Worm (Caenorhabditis elegans): ENCODE measurements around the gene Y43F8B.25.

The Y43F8B.25 gene

DNA sequence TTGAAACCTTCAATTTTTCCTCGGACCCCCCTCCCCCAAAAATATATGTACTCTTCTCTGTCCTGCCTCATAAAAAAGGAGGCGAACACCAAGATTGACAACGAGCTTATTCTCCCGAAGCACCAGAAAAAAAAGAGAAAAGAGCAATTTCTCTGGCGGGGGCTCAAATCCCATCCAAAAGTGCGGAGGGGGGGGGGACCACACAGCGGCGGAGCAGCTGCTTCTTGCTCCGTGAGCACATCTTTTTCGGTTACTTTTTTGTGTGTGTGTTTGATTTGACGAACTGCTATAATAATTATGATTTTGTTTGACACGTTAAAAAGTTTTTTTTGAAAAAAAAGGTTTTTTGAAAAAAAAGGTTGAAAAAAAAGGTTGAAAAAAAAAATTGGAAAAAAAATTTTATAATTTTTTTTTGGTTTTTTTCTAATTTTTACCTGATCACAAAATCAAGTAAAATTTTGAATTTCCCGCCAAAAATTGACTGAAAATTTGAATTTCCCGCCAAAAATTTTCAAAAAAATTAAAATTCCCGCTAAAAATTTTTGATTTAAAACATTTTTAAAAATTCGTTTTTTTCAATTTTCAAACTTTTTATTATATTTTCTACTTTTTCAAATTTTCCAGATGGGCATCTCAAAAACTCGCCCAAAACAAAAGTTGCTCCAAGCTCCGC is 11.3 kb downstream of the Y43F8B.25 start, which contains the start of gene Y43F8B.10:
Gene Y43F8B.10 (plus strand): TSS at position 623 of the 673 bp plus-strand sequence.
- TF ChIP-seq R02D3.7 (tag; optimal IDR thresholded peaks at IDR 0.05) (no peak), sma-9 (GFP tag; optimal IDR thresholded peaks at IDR 0.05) (no peak), sma-9 (tag; optimal IDR thresholded peaks at IDR 0.05) (no peak), snpc-4 (tag; optimal IDR thresholded peaks at IDR 0.05) (no peak), lin-13 (GFP tag; optimal IDR thresholded peaks at IDR 0.05) (no peak), nhr-237 (tag; optimal IDR thresholded peaks at IDR 0.05) (no peak), sma-3 (GFP tag; optimal IDR thresholded peaks at IDR 0.05) (no peak), ama-1 (optimal IDR thresholded peaks at IDR 0.05) (no peak), nhr-25 (tag; optimal IDR thresholded peaks at IDR 0.05) (no peak), nhr-21 (tag; optimal IDR thresholded peaks at IDR 0.05) (no peak)

DNA sequence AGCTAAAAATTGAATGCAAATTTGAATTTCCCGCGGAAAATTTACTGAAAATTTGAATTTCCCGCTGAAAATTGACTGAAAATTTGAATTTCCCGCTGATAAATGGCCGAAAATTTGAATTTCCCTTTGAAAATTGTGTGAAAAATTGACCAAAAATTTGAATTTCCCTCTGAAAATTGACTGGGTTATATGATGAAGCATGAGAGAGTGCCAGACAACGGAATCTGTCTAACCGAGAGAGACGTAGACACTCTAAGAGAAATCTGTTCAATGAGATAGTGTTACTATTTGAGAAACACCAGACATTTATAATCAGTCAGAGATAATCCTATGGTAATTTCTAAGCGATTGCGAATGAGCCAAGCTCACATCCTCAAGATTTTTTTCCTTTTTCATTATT is 14.6 kb downstream of the Y43F8B.25 start:
- TF ChIP-seq fos-1 (tag; optimal IDR thresholded peaks at IDR 0.05): no peak
- TF ChIP-seq nhr-6 (tag; optimal IDR thresholded peaks at IDR 0.05): no peak
- no peak for TF ChIP-seq nhr-21 (tag; optimal IDR thresholded peaks at IDR 0.05)
- no peak for TF ChIP-seq dmd-4 (tag; optimal IDR thresholded peaks at IDR 0.05)
- TF ChIP-seq lin-13 (GFP tag; optimal IDR thresholded peaks at IDR 0.05): no peak
- TF ChIP-seq Y55F3AM.14 (GFP tag; optimal IDR thresholded peaks at IDR 0.05): no peak
- TF ChIP-seq C34F6.9 (tag; optimal IDR thresholded peaks at IDR 0.05): no peak
- no peak for TF ChIP-seq ztf-4 (tag; optimal IDR thresholded peaks at IDR 0.05)
- no peak for TF ChIP-seq ztf-1 (GFP tag; conservative IDR thresholded peaks at IDR 0.05)
- TF ChIP-seq ceh-82 (tag; optimal IDR thresholded peaks at IDR 0.05): no peak
- TF ChIP-seq nhr-129 (tag; optimal IDR thresholded peaks at IDR 0.05): no peak
- TF ChIP-seq gmeb-1 (tag; optimal IDR thresholded peaks at IDR 0.05): no peak
- no peak for TF ChIP-seq sem-4 (tag; optimal IDR thresholded peaks at IDR 0.05)
- TF ChIP-seq nhr-77 (tag; optimal IDR thresholded peaks at IDR 0.05): no peak
- TF ChIP-seq nhr-12 (tag; optimal IDR thresholded peaks at IDR 0.05): no peak
- no peak for TF ChIP-seq nhr-10 (tag; optimal IDR thresholded peaks at IDR 0.05)

DNA sequence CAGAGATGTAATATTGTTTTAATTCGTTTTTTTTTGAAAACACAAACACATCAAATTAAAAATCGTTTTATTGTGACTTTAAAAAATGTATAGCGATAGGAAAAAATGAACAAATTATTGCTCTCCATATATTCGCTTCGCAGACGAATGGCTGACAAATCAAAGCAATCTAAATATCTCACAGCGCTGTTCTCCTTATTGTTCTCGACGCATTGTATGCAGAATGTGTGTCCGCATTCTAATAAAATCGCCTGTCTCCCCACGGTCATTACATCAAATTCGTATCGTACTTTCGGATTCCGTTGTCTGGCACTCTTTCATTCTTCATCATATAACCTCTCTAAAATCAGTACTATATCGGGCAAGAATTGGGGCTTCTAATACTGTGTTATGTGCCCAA is 15.1 kb downstream of the Y43F8B.25 start, which contains the start of gene Y43F8B.9:
Gene Y43F8B.9 (plus strand): TSS at position 301 of the 400 bp plus-strand sequence.
- no peak for TF ChIP-seq lin-39 (tag; optimal IDR thresholded peaks at IDR 0.05)
- no peak for TF ChIP-seq gmeb-1 (tag; optimal IDR thresholded peaks at IDR 0.05)
- no peak for TF ChIP-seq dmd-4 (tag; optimal IDR thresholded peaks at IDR 0.05)

DNA sequence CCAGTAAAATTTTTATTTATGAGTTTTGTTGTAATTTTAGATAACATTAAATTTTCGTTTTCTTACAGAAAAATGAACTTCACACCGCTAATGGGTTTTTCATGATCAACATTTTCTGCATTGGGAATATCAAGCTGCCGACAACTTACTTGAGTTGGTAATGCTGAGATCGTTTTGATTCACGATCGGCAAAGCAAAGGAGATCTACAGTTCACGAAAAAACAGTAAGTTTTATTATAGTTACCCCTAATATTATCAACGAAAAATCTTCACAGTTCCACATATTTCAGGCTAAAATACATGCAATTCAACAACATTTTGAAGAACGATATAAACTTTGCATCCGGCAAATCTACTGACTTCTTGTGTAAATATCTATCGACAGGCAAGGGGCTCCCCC is 19.8 kb downstream of the Y43F8B.25 start, which contains the start of gene Y43F8B.22:
Gene Y43F8B.22 (plus strand): TSS at position 301 of the 400 bp plus-strand sequence.
- TF ChIP-seq nhr-6 (tag; optimal IDR thresholded peaks at IDR 0.05): no peak
- no peak for TF ChIP-seq dmd-4 (tag; optimal IDR thresholded peaks at IDR 0.05)
- TF ChIP-seq sma-3 (GFP tag; optimal IDR thresholded peaks at IDR 0.05): no peak
- TF ChIP-seq nhr-10 (tag; optimal IDR thresholded peaks at IDR 0.05): no peak
- no peak for TF ChIP-seq lin-13 (GFP tag; optimal IDR thresholded peaks at IDR 0.05)
- TF ChIP-seq lin-39 (tag; optimal IDR thresholded peaks at IDR 0.05): no peak
- no peak for TF ChIP-seq elt-3 (tag; optimal IDR thresholded peaks at IDR 0.05)
- no peak for TF ChIP-seq skn-1 (tag; optimal IDR thresholded peaks at IDR 0.05)
- TF ChIP-seq nhr-77 (tag; optimal IDR thresholded peaks at IDR 0.05): no peak
- TF ChIP-seq nhr-21 (tag; optimal IDR thresholded peaks at IDR 0.05): no peak
- no peak for TF ChIP-seq zag-1 (tag; optimal IDR thresholded peaks at IDR 0.05)
- no peak for TF ChIP-seq R02D3.7 (tag; optimal IDR thresholded peaks at IDR 0.05)
- TF ChIP-seq mab-5 (tag; optimal IDR thresholded peaks at IDR 0.05): no peak
- no peak for TF ChIP-seq mdl-1 (tag; optimal IDR thresholded peaks at IDR 0.05)

DNA sequence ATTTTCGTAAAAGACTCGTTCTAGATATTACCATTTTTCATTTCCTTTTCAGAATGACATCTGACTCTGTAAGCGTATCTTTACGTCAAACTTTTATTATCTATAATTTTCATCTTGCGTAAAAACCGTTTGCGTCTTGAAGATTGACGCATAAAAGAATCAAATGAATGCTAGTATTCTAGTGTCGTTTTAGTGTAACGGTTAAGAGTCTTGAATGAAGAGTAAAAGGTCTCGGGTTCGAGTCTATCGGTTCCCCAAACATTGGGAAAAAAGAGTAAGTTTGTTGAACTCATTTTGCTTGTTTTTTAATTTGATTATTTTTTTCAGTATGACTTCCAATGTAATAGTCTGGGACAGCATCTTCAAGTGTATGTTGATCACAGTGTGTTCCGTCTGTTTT is 21.8 kb downstream of the Y43F8B.25 start, which contains the start of gene Y43F8B.17:
Gene Y43F8B.17 (plus strand): TSS at position 215 of the 400 bp plus-strand sequence.
- TF ChIP-seq nhr-10 (tag; optimal IDR thresholded peaks at IDR 0.05) (no peak), nhr-12 (tag; optimal IDR thresholded peaks at IDR 0.05) (no peak), nhr-11 (tag; optimal IDR thresholded peaks at IDR 0.05) (no peak), elt-1 (tag; optimal IDR thresholded peaks at IDR 0.05) (no peak), nhr-237 (tag; optimal IDR thresholded peaks at IDR 0.05) (no peak), unc-39 (tag; optimal IDR thresholded peaks at IDR 0.05) (no peak), C34F6.9 (tag; optimal IDR thresholded peaks at IDR 0.05) (no peak), dmd-4 (tag; optimal IDR thresholded peaks at IDR 0.05) (no peak), nhr-21 (tag; optimal IDR thresholded peaks at IDR 0.05) (no peak), nhr-77 (tag; optimal IDR thresholded peaks at IDR 0.05) (no peak), ama-1 (optimal IDR thresholded peaks at IDR 0.05) (no peak), blmp-1 (tag; optimal IDR thresholded peaks at IDR 0.05; ENCODE audit: insufficient read depth) (no peak), ZK546.5 (tag; optimal IDR thresholded peaks at IDR 0.05) (no peak), nhr-6 (tag; optimal IDR thresholded peaks at IDR 0.05) (no peak)

Measured in whole organism, L2 larva.